Worm (Caenorhabditis elegans): Measurements from ENCODE around the gene nono-1.

- TF ChIP-seq fkh-10 (GFP tag; optimal IDR thresholded peaks at IDR 0.05) (no peak), pha-4 (tag; optimal IDR thresholded peaks at IDR 0.05) (no peak)
Observed at ce11 chrIII:5945865-5946264, 12.2 kb downstream of the nono-1 start, which contains the start of gene F25B5.5.
